Worm (Caenorhabditis elegans) whole organism, L2 larva: Measurements from ENCODE around the gene sap-140.

Source experiments
- C34F6.9 ChIP-seq: fragments of 150-350 bp; optimal IDR thresholded peaks from 2 replicates; lab custom pipeline; 2014; ENCODE audit warnings: missing biosample characterization, missing genetic modification characterization
- F13H6.1 ChIP-seq: sonication (generic microtip); optimal IDR thresholded peaks from 2 replicates; lab custom pipeline; 2016; ENCODE audit warnings: missing genetic modification characterization, missing compliant biosample characterization
- R02D3.7 ChIP-seq: fragments of 150-350 bp; optimal IDR thresholded peaks from 2 replicates; lab custom pipeline; 2014; ENCODE audit warnings: missing biosample characterization, missing genetic modification characterization
- Y55F3AM.14 ChIP-seq: fragments of 200-800 bp; sonication (Bioruptor generic); optimal IDR thresholded peaks from 2 replicates; lab custom pipeline; 2018; ENCODE audit warnings: mild to moderate bottlenecking, missing genetic modification characterization, missing compliant biosample characterization
- alr-1 ChIP-seq: fragments of 150-350 bp; optimal IDR thresholded peaks from 2 replicates; lab custom pipeline; 2014; ENCODE audit warnings: missing biosample characterization, missing genetic modification characterization
- aly-2 ChIP-seq: fragments of 150-350 bp; optimal IDR thresholded peaks from 2 replicates; lab custom pipeline; 2014; ENCODE audit warnings: missing biosample characterization, missing genetic modification characterization
- ama-1 ChIP-seq: fragments of 150-350 bp; optimal IDR thresholded peaks from 2 replicates; lab custom pipeline; 2018; ENCODE audit warnings: inconsistent platforms
- ceh-16 ChIP-seq: fragments of 150-350 bp; optimal IDR thresholded peaks from 2 replicates; lab custom pipeline; 2014; ENCODE audit warnings: missing biosample characterization, missing genetic modification characterization
- crh-2 ChIP-seq: sonication (generic microtip); optimal IDR thresholded peaks from 2 replicates; lab custom pipeline; 2017; ENCODE audit warnings: missing biosample characterization, missing genetic modification characterization
- dmd-4 ChIP-seq: sonication (generic microtip); optimal IDR thresholded peaks from 2 replicates; lab custom pipeline; 2017; ENCODE audit warnings: missing biosample characterization, missing genetic modification characterization
- egl-27 ChIP-seq: sonication (generic microtip); optimal IDR thresholded peaks from 3 replicates; lab custom pipeline; 2017; ENCODE audit warnings: missing biosample characterization, missing genetic modification reagents, missing genetic modification characterization
- elt-3 ChIP-seq: sonication (generic microtip); optimal IDR thresholded peaks from 2 replicates; lab custom pipeline; 2017; ENCODE audit warnings: missing biosample characterization, missing genetic modification characterization
- fos-1 ChIP-seq: fragments of 150-350 bp; optimal IDR thresholded peaks from 2 replicates; lab custom pipeline; 2014; ENCODE audit warnings: missing biosample characterization, missing genetic modification characterization
- gmeb-1 ChIP-seq: fragments of 150-350 bp; optimal IDR thresholded peaks from 2 replicates; lab custom pipeline; 2014; ENCODE audit warnings: missing biosample characterization, missing genetic modification characterization
- lin-11 ChIP-seq: fragments of 150-350 bp; sonication (generic microtip); optimal IDR thresholded peaks from 2 replicates; lab custom pipeline; 2014; ENCODE audit warnings: missing biosample characterization, missing genetic modification characterization, inconsistent platforms, mixed read lengths
- lin-13 ChIP-seq: fragments of 150-350 bp; optimal IDR thresholded peaks from 2 replicates; lab custom pipeline; 2014; ENCODE audit warnings: missing biosample characterization, missing genetic modification reagents, missing genetic modification characterization
- lsy-2 ChIP-seq, 2 experiments: fragments of 150-350 bp in 1 of 2; sonication (generic microtip) in 1 of 2; optimal IDR thresholded peaks; 2 replicates each; lab custom pipeline; 2014 to 2017; ENCODE audit warnings: missing biosample characterization in 2 of 2, missing genetic modification characterization in 2 of 2
- mab-5 ChIP-seq: fragments of 150-350 bp; optimal IDR thresholded peaks from 2 replicates; lab custom pipeline; 2014; ENCODE audit warnings: missing biosample characterization, missing genetic modification characterization
- mbf-1 ChIP-seq: sonication (generic microtip); optimal IDR thresholded peaks from 2 replicates; lab custom pipeline; 2017; ENCODE audit warnings: missing biosample characterization, missing genetic modification characterization
- mdl-1 ChIP-seq, 2 experiments: fragments of 150-350 bp in 1 of 2; sonication (generic microtip) in 1 of 2; optimal IDR thresholded peaks; 2 replicates each; lab custom pipeline; 2017; ENCODE audit warnings: missing biosample characterization in 2 of 2, missing genetic modification characterization in 2 of 2
- nhr-10 ChIP-seq: sonication (generic microtip); optimal IDR thresholded peaks from 2 replicates; lab custom pipeline; 2017; ENCODE audit warnings: missing biosample characterization, missing genetic modification characterization
- nhr-11 ChIP-seq: fragments of 150-350 bp; optimal IDR thresholded peaks from 2 replicates; lab custom pipeline; 2014; ENCODE audit warnings: missing biosample characterization, missing genetic modification characterization
- nhr-12 ChIP-seq: fragments of 150-350 bp; optimal IDR thresholded peaks from 2 replicates; lab custom pipeline; 2014; ENCODE audit warnings: missing biosample characterization, missing genetic modification characterization
- nhr-129 ChIP-seq: fragments of 150-350 bp; optimal IDR thresholded peaks from 2 replicates; lab custom pipeline; 2014; ENCODE audit warnings: missing biosample characterization, missing genetic modification characterization
- nhr-21 ChIP-seq: fragments of 150-350 bp; optimal IDR thresholded peaks from 2 replicates; lab custom pipeline; 2014; ENCODE audit warnings: missing biosample characterization, missing genetic modification characterization
- nhr-23 ChIP-seq: fragments of 150-350 bp; optimal IDR thresholded peaks from 2 replicates; lab custom pipeline; 2014; ENCODE audit warnings: missing biosample characterization, missing genetic modification reagents, missing genetic modification characterization
- nhr-237 ChIP-seq: fragments of 150-350 bp; optimal IDR thresholded peaks from 2 replicates; lab custom pipeline; 2014; ENCODE audit warnings: missing biosample characterization, missing genetic modification characterization
- nhr-25 ChIP-seq: fragments of 150-350 bp; sonication (generic microtip); optimal IDR thresholded peaks from 3 replicates; lab custom pipeline; 2014; ENCODE audit warnings: missing biosample characterization, missing genetic modification characterization
- nhr-6 ChIP-seq: fragments of 150-350 bp; optimal IDR thresholded peaks from 2 replicates; lab custom pipeline; 2014; ENCODE audit warnings: missing biosample characterization, missing genetic modification characterization
- nhr-77 ChIP-seq: fragments of 150-350 bp; optimal IDR thresholded peaks from 2 replicates; lab custom pipeline; 2014; ENCODE audit warnings: missing biosample characterization, missing genetic modification characterization
- peb-1 ChIP-seq: fragments of 150-350 bp; optimal IDR thresholded peaks from 2 replicates; lab custom pipeline; 2014; ENCODE audit warnings: missing biosample characterization, missing genetic modification characterization
- sem-4 ChIP-seq: fragments of 150-350 bp; optimal IDR thresholded peaks from 2 replicates; lab custom pipeline; 2014; ENCODE audit warnings: missing biosample characterization, missing genetic modification reagents, missing genetic modification characterization
- skn-1 ChIP-seq: sonication (generic microtip); optimal IDR thresholded peaks from 2 replicates; lab custom pipeline; 2017; ENCODE audit warnings: missing biosample characterization, missing genetic modification characterization
- sma-3 ChIP-seq: sonication (generic microtip); optimal IDR thresholded peaks from 2 replicates; lab custom pipeline; 2016; ENCODE audit warnings: missing genetic modification reagents, missing genetic modification characterization, missing compliant biosample characterization
- sma-9 ChIP-seq, 2 experiments: fragments of 150-350 bp in 1 of 2; sonication (generic microtip) in 1 of 2; optimal IDR thresholded peaks; 2 replicates each; lab custom pipeline; 2014 to 2016; ENCODE audit warnings: missing genetic modification characterization in 2 of 2, mild to moderate bottlenecking in 1 of 2, missing biosample characterization in 1 of 2, missing compliant biosample characterization in 1 of 2, missing genetic modification reagents in 1 of 2, moderate library complexity in 1 of 2
- snpc-4 ChIP-seq: fragments of 150-350 bp; optimal IDR thresholded peaks from 2 replicates; lab custom pipeline; 2014; ENCODE audit warnings: missing biosample characterization, missing genetic modification characterization
- unc-39 ChIP-seq: fragments of 150-350 bp; optimal IDR thresholded peaks from 2 replicates; lab custom pipeline; 2014; ENCODE audit warnings: missing biosample characterization, missing genetic modification characterization
- unc-55 ChIP-seq: fragments of 150-350 bp; sonication (generic microtip); optimal IDR thresholded peaks from 3 replicates; lab custom pipeline; 2014; ENCODE audit warnings: missing biosample characterization, missing genetic modification reagents, missing genetic modification characterization
- unc-62 ChIP-seq: fragments of 150-350 bp; optimal IDR thresholded peaks from 2 replicates; lab custom pipeline; 2014; ENCODE audit warnings: missing biosample characterization, missing genetic modification reagents, missing genetic modification characterization
- ztf-1 ChIP-seq: fragments of 200-800 bp; sonication (Bioruptor generic); conservative IDR thresholded peaks from 2 replicates; pipeline ENCODE4 v1.3.6; 2022; ENCODE audit warnings: missing genetic modification characterization, missing compliant biosample characterization
- ztf-4 ChIP-seq: fragments of 150-350 bp; optimal IDR thresholded peaks from 2 replicates; lab custom pipeline; 2014; ENCODE audit warnings: missing biosample characterization, missing genetic modification characterization

The sap-140 gene

ce11 chrIII:7499421-7499902, at the start of gene sap-140, which contains the start of gene C07H6.9:
sap-140 (plus strand) TSS chrIII:7499738.
C07H6.9 (minus strand) TSS chrIII:7499471.
- TF ChIP-seq ama-1 (lab: Kevin White, UChicago) (peak; percentile 50), alr-1 (tag; lab: Kevin White, UChicago) (no peak), C34F6.9 (peak; percentile 93), nhr-129 (tag; lab: Kevin White, UChicago) (peak; percentile 53), lin-13 (GFP tag; lab: Kevin White, UChicago) (peak; percentile 90), nhr-12 (tag; lab: Kevin White, UChicago) (no peak), R02D3.7 (peak; percentile 8), mab-5 (tag; lab: Kevin White, UChicago) (peak; percentile 32), lin-11 (tag; lab: Kevin White, UChicago) (peak; percentile 58), lsy-2 (tag; optimal IDR thresholded peaks at IDR 0.05; lab: Kevin White, UChicago) (peak; percentile 84 to 91), gmeb-1 (tag; lab: Kevin White, UChicago) (peak; percentile 92), nhr-77 (tag; lab: Kevin White, UChicago) (no peak), ztf-4 (peak; percentile 37), nhr-25 (tag; lab: Kevin White, UChicago) (peak; percentile 74), ztf-1 (GFP tag; lab: Robert Waterston, UW) (no peak), nhr-10 (tag; lab: Kevin White, UChicago) (peak; percentile 42), peb-1 (tag; lab: Kevin White, UChicago) (no peak), nhr-6 (tag; lab: Kevin White, UChicago) (peak; percentile 5), skn-1 (tag; lab: Kevin White, UChicago) (no peak), unc-55 (GFP tag; lab: Kevin White, UChicago) (peak; percentile 83), unc-62 (no peak), sma-9 (GFP tag; optimal IDR thresholded peaks at IDR 0.05; lab: Kevin White, UChicago) (peak; percentile 82), sma-9 (tag; optimal IDR thresholded peaks at IDR 0.05; lab: Kevin White, UChicago) (no peak), crh-2 (tag; lab: Kevin White, UChicago) (peak; percentile 87), nhr-21 (tag; lab: Kevin White, UChicago) (peak; percentile 63), egl-27 (tag; lab: Kevin White, UChicago) (no peak), mdl-1 (tag; optimal IDR thresholded peaks at IDR 0.05; lab: Kevin White, UChicago) (peak in 1 of 2 experiments; percentile 4), F13H6.1 (tag; lab: Kevin White, UChicago) (peak; percentile 77), fos-1 (tag; lab: Kevin White, UChicago) (peak; percentile 53), nhr-23 (tag; lab: Kevin White, UChicago) (no peak), Y55F3AM.14 (GFP tag; lab: Kevin White, UChicago) (no peak), sma-3 (peak; percentile 73), sem-4 (tag; lab: Kevin White, UChicago) (peak; percentile 19), snpc-4 (tag; lab: Kevin White, UChicago) (peak; percentile 54)
- TF ChIP-seq, all 48 proteins: peak for 23

- TF ChIP-seq snpc-4 (tag; lab: Kevin White, UChicago) (no peak), fos-1 (tag; lab: Kevin White, UChicago) (peak; percentile 82), dmd-4 (no peak), nhr-10 (tag; lab: Kevin White, UChicago) (no peak), nhr-237 (tag; lab: Kevin White, UChicago) (no peak), peb-1 (tag; lab: Kevin White, UChicago) (no peak), aly-2 (tag; lab: Kevin White, UChicago) (no peak), elt-3 (tag; lab: Kevin White, UChicago) (no peak), crh-2 (tag; lab: Kevin White, UChicago) (peak; percentile 31), nhr-25 (tag; lab: Kevin White, UChicago) (no peak), sma-9 (GFP tag; optimal IDR thresholded peaks at IDR 0.05; lab: Kevin White, UChicago) (no peak), sma-9 (tag; optimal IDR thresholded peaks at IDR 0.05; lab: Kevin White, UChicago) (no peak), nhr-129 (tag; lab: Kevin White, UChicago) (peak; percentile 17), ceh-16 (no peak), gmeb-1 (tag; lab: Kevin White, UChicago) (peak; percentile 20), unc-39 (tag; lab: Kevin White, UChicago) (no peak), unc-62 (no peak), nhr-12 (tag; lab: Kevin White, UChicago) (no peak), nhr-77 (tag; lab: Kevin White, UChicago) (no peak), lsy-2 (tag; optimal IDR thresholded peaks at IDR 0.05; lab: Kevin White, UChicago) (peak in 1 of 2 experiments; percentile 2), nhr-6 (tag; lab: Kevin White, UChicago) (no peak), nhr-23 (tag; lab: Kevin White, UChicago) (no peak), lin-13 (GFP tag; lab: Kevin White, UChicago) (no peak), egl-27 (tag; lab: Kevin White, UChicago) (no peak), mbf-1 (tag; lab: Kevin White, UChicago) (no peak), skn-1 (tag; lab: Kevin White, UChicago) (no peak), nhr-11 (no peak), ztf-4 (no peak)
Observed at ce11 chrIII:7453653-7454124, 45.8 kb upstream of the sap-140 start, which contains the start of gene alh-12. alh-12 (plus strand) TSS chrIII:7454074.
